Fruit fly (Drosophila melanogaster) whole organism: ENCODE results near the gene NTPase.

ENCODE experiments used
- CG8478 ChIP-seq: fragments of >200 bp; optimal IDR thresholded peaks from 2 replicates; lab custom pipeline; 2018; ENCODE audit warnings: inconsistent platforms
- Dll ChIP-seq: fragments of >200 bp; optimal IDR thresholded peaks from 2 replicates; lab custom pipeline; 2017
- EcR ChIP-seq, 2 experiments: fragments of >200 bp; optimal IDR thresholded peaks; 2 replicates each; lab custom pipeline; 2017; ENCODE audit warnings: missing biosample characterization in 2 of 2, missing genetic modification characterization in 2 of 2, missing genetic modification reagents in 2 of 2
- psq ChIP-seq: fragments of >200 bp; optimal IDR thresholded peaks from 2 replicates; lab custom pipeline; 2017
- usp ChIP-seq: fragments of >200 bp; optimal IDR thresholded peaks from 2 replicates; lab custom pipeline; 2017; ENCODE audit warnings: missing biosample characterization, missing genetic modification characterization, mixed read lengths

DNA sequence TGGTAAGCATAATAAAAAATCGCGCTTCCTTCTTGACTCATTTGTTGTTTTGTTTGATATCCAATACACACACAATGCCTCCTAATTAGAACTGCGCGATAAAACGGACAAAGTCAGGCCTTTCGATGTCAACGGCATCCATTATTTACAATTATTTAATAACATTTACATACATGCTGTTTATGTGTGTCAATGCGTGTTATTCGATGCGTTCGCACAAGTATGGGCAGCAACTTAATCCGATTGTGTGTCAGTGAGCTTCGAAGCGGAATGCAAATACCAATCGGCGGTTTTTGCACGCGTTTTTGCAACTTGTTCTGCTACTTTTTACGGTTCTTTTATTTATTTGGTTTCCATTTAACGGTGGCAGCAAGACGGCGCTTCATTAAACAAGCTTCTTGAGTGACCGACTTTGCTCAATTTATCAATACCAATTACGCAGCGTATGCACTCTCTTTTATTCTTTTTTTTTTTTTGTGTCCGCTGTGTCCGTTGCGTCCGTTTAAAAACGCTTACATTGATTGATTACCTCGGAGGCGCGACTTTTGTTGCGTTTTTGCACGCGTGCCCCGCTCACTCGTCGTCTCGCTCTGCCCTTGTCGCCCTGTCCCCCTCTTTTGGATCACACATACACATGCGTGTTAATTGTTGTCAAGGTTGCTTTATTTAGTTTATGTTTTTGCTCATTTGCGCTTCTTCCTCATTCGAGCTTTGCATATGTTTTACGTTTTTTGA is 18.8 kb upstream of the NTPase start:
- TF ChIP-seq EcR (GFP tag; optimal IDR thresholded peaks at IDR 0.05; lab: Kevin White, UChicago) (no peak), psq (no peak), usp (no peak), CG8478 (lab: Kevin White, UChicago) (no peak), Dll (no peak)
